Fruit fly (Drosophila melanogaster) whole organism, prepupa: ENCODE measurements around the gene mio.
A peak's percentile ranks its signal among the peaks of the same experiment; 100 is the strongest.

Experiments used
- Blimp-1 ChIP-seq: fragments of 200-800 bp; sonication (Bioruptor generic); optimal IDR thresholded peaks from 3 replicates; lab custom pipeline; 2017; ENCODE audit warnings: missing biosample characterization, missing genetic modification characterization, mild to moderate bottlenecking, moderate library complexity, missing genetic modification reagents
- CG10631 ChIP-seq: fragments of 200-800 bp; sonication (Bioruptor generic); optimal IDR thresholded peaks from 2 replicates; lab custom pipeline; 2016; ENCODE audit warnings: missing biosample characterization, missing genetic modification characterization
- CG10669 ChIP-seq: fragments of 200-800 bp; sonication (Bioruptor generic); optimal IDR thresholded peaks from 3 replicates; lab custom pipeline; 2018; ENCODE audit warnings: missing biosample characterization, mild to moderate bottlenecking, missing genetic modification characterization, moderate library complexity
- CG11294 ChIP-seq: fragments of 200-800 bp; sonication (Bioruptor generic); IDR thresholded peaks from 2 replicates; pipeline ENCODE4 v1.3.6; 2022; ENCODE audit warnings: missing biosample characterization, missing genetic modification characterization
- CG11762 ChIP-seq: fragments of 200-800 bp; sonication (Bioruptor generic); optimal IDR thresholded peaks from 3 replicates; lab custom pipeline; 2016; ENCODE audit warnings: missing biosample characterization, missing genetic modification characterization; ENCODE audit not compliant: insufficient read depth
- CG11902 ChIP-seq: fragments of 200-800 bp; sonication (Bioruptor generic); optimal IDR thresholded peaks from 3 replicates; lab custom pipeline; 2016; ENCODE audit warnings: missing biosample characterization, missing genetic modification characterization
- CG15336 ChIP-seq: fragments of 200-800 bp; sonication (Bioruptor generic); IDR thresholded peaks from 2 replicates; pipeline ENCODE4 v1.3.6; 2022; ENCODE audit warnings: missing biosample characterization, missing genetic modification characterization
- CG1621 ChIP-seq: fragments of 200-800 bp; sonication (Bioruptor generic); optimal IDR thresholded peaks from 3 replicates; lab custom pipeline; 2018; ENCODE audit warnings: missing biosample characterization, mild to moderate bottlenecking, missing genetic modification characterization
- CG16779 ChIP-seq: fragments of 200-800 bp; sonication (Bioruptor generic); optimal IDR thresholded peaks from 3 replicates; lab custom pipeline; 2017; ENCODE audit warnings: missing biosample characterization, mild to moderate bottlenecking, missing genetic modification characterization
- CG31627 ChIP-seq: fragments of 200-800 bp; sonication (Bioruptor generic); optimal IDR thresholded peaks from 3 replicates; lab custom pipeline; 2016; ENCODE audit warnings: missing biosample characterization, missing genetic modification characterization
- CG32006 ChIP-seq: fragments of 200-800 bp; sonication (Bioruptor generic); optimal IDR thresholded peaks from 3 replicates; lab custom pipeline; 2017; ENCODE audit warnings: missing biosample characterization, mild to moderate bottlenecking, missing genetic modification characterization
- CG34406 ChIP-seq: fragments of 200-800 bp; sonication (Bioruptor generic); optimal IDR thresholded peaks from 3 replicates; lab custom pipeline; 2016; ENCODE audit warnings: missing biosample characterization, missing genetic modification characterization
- CG3919 ChIP-seq: fragments of 200-800 bp; sonication (Bioruptor generic); optimal IDR thresholded peaks from 3 replicates; lab custom pipeline; 2016; ENCODE audit warnings: missing biosample characterization, missing genetic modification characterization
- CG6163 ChIP-seq: fragments of 200-800 bp; sonication (Bioruptor generic); IDR thresholded peaks from 3 replicates; pipeline ENCODE4 v1.3.6; 2022; ENCODE audit warnings: missing biosample characterization, missing genetic modification characterization
- CG6792 ChIP-seq: fragments of 200-800 bp; sonication (Bioruptor generic); optimal IDR thresholded peaks from 3 replicates; lab custom pipeline; 2016; ENCODE audit warnings: missing biosample characterization, missing genetic modification characterization
- CG6808 ChIP-seq: fragments of 200-800 bp; sonication (Bioruptor generic); optimal IDR thresholded peaks from 3 replicates; lab custom pipeline; 2017; ENCODE audit warnings: missing biosample characterization, missing genetic modification characterization, mild to moderate bottlenecking, moderate library complexity, missing genetic modification reagents
- CG8119 ChIP-seq: fragments of 200-800 bp; sonication (Bioruptor generic); IDR thresholded peaks from 3 replicates; pipeline ENCODE4 v1.3.6; 2022; ENCODE audit warnings: missing biosample characterization, missing genetic modification characterization
- CG8319 ChIP-seq: fragments of 200-800 bp; sonication (Bioruptor generic); optimal IDR thresholded peaks from 3 replicates; lab custom pipeline; 2016; ENCODE audit warnings: missing biosample characterization, missing genetic modification characterization
- Eip75B ChIP-seq: fragments of 200-800 bp; sonication (Bioruptor generic); optimal IDR thresholded peaks from 3 replicates; lab custom pipeline; 2016; ENCODE audit warnings: missing biosample characterization, missing genetic modification characterization
- Eip78C ChIP-seq: fragments of 200-800 bp; sonication (Bioruptor generic); peaks from one replicate; lab custom pipeline; 2016; ENCODE audit warnings: missing biosample characterization, missing genetic modification characterization
- Eip93F ChIP-seq: fragments of 200-800 bp; sonication (Bioruptor generic); optimal IDR thresholded peaks from 2 replicates; lab custom pipeline; 2016; ENCODE audit warnings: missing biosample characterization, mild to moderate bottlenecking, missing genetic modification characterization
- Ets21C ChIP-seq: fragments of 200-800 bp; sonication (Bioruptor generic); optimal IDR thresholded peaks from 3 replicates; lab custom pipeline; 2016; ENCODE audit warnings: missing biosample characterization, missing genetic modification characterization
- Ets96B ChIP-seq: fragments of 200-800 bp; optimal IDR thresholded peaks from 2 replicates; lab custom pipeline; 2019; ENCODE audit warnings: missing biosample characterization, mild to moderate bottlenecking, missing genetic modification characterization, moderate library complexity
- Gug ChIP-seq: fragments of 200-800 bp; sonication (Bioruptor generic); IDR thresholded peaks from 2 replicates; pipeline ENCODE4 v1.3.6; 2022; ENCODE audit warnings: missing biosample characterization, missing genetic modification characterization
- Hr38 ChIP-seq: sonication (Bioruptor generic); optimal IDR thresholded peaks from 2 replicates; lab custom pipeline; 2016; ENCODE audit warnings: missing biosample characterization, missing genetic modification characterization
- Hr39 ChIP-seq: fragments of 200-800 bp; sonication (Bioruptor generic); optimal IDR thresholded peaks from 2 replicates; lab custom pipeline; 2016; ENCODE audit warnings: missing biosample characterization, missing genetic modification characterization
- Met ChIP-seq: fragments of 200-800 bp; sonication (Bioruptor generic); optimal IDR thresholded peaks from 3 replicates; lab custom pipeline; 2016; ENCODE audit warnings: missing biosample characterization, missing genetic modification characterization
- Smox ChIP-seq: fragments of 200-800 bp; sonication (Bioruptor generic); optimal IDR thresholded peaks from 3 replicates; lab custom pipeline; 2016; ENCODE audit warnings: missing biosample characterization, missing genetic modification characterization
- Sox102F ChIP-seq: fragments of 200-800 bp; sonication (Bioruptor generic); optimal IDR thresholded peaks from 2 replicates; lab custom pipeline; 2016; ENCODE audit warnings: missing biosample characterization, mild to moderate bottlenecking, missing genetic modification characterization
- Sox15 ChIP-seq: fragments of 200-800 bp; sonication (Bioruptor generic); optimal IDR thresholded peaks from 3 replicates; lab custom pipeline; 2016; ENCODE audit warnings: missing biosample characterization, missing genetic modification characterization
- achi ChIP-seq: fragments of 200-800 bp; sonication (Bioruptor generic); optimal IDR thresholded peaks from 3 replicates; lab custom pipeline; 2016; ENCODE audit warnings: missing biosample characterization, missing genetic modification characterization
- acj6 ChIP-seq: fragments of 200-800 bp; sonication (Bioruptor generic); optimal IDR thresholded peaks from 3 replicates; lab custom pipeline; 2016; ENCODE audit warnings: missing biosample characterization, missing genetic modification characterization
- cyc ChIP-seq: fragments of 200-800 bp; sonication (Bioruptor generic); optimal IDR thresholded peaks from 3 replicates; lab custom pipeline; 2016; ENCODE audit warnings: missing biosample characterization, missing genetic modification characterization
- dac ChIP-seq: fragments of 200-800 bp; sonication (Bioruptor generic); optimal IDR thresholded peaks from 2 replicates; lab custom pipeline; 2017; ENCODE audit warnings: missing biosample characterization, mild to moderate bottlenecking, missing genetic modification characterization
- dsx ChIP-seq: fragments of 200-800 bp; optimal IDR thresholded peaks from 3 replicates; lab custom pipeline; 2019; ENCODE audit warnings: missing biosample characterization, mild to moderate bottlenecking, missing genetic modification characterization, moderate library complexity; ENCODE audit not compliant: poor library complexity, severe bottlenecking
- eg ChIP-seq: fragments of 200-800 bp; sonication (Bioruptor generic); IDR thresholded peaks from 3 replicates; pipeline ENCODE4 v1.3.6; 2022; ENCODE audit warnings: missing biosample characterization, missing genetic modification characterization
- fd59A ChIP-seq: fragments of 200-800 bp; sonication (Bioruptor generic); optimal IDR thresholded peaks from 2 replicates; lab custom pipeline; 2017; ENCODE audit warnings: missing biosample characterization, mild to moderate bottlenecking, missing genetic modification characterization, missing genetic modification reagents
- fd85E ChIP-seq: fragments of 200-800 bp; sonication (Bioruptor generic); optimal IDR thresholded peaks from 3 replicates; lab custom pipeline; 2016; ENCODE audit warnings: missing biosample characterization, missing genetic modification characterization
- fkh ChIP-seq: fragments of 200-800 bp; sonication (Bioruptor generic); optimal IDR thresholded peaks from 3 replicates; lab custom pipeline; 2017; ENCODE audit warnings: missing biosample characterization, mild to moderate bottlenecking, missing genetic modification characterization, moderate library complexity
- lz ChIP-seq: fragments of 200-800 bp; sonication (Bioruptor generic); optimal IDR thresholded peaks from 3 replicates; lab custom pipeline; 2016; ENCODE audit warnings: missing biosample characterization, missing genetic modification characterization
- net ChIP-seq: fragments of 200-800 bp; sonication (Bioruptor generic); optimal IDR thresholded peaks from 3 replicates; lab custom pipeline; 2016; ENCODE audit warnings: missing biosample characterization, missing genetic modification characterization
- pdm3 ChIP-seq: fragments of 200-800 bp; sonication (Bioruptor generic); optimal IDR thresholded peaks from 3 replicates; lab custom pipeline; 2016; ENCODE audit warnings: missing biosample characterization, missing genetic modification characterization
- salr ChIP-seq, 2 experiments: fragments of 200-800 bp; sonication (Bioruptor generic); optimal IDR thresholded peaks; 3 replicates each; lab custom pipeline; 2016 to 2018; ENCODE audit warnings: missing biosample characterization in 2 of 2, missing genetic modification characterization in 2 of 2, mild to moderate bottlenecking in 1 of 2
- spab ChIP-seq: fragments of 200-800 bp; sonication (Bioruptor generic); optimal IDR thresholded peaks from 2 replicates; lab custom pipeline; 2017; ENCODE audit warnings: missing biosample characterization, mild to moderate bottlenecking, missing genetic modification characterization, missing genetic modification reagents
- ss ChIP-seq, 2 experiments: fragments of 200-800 bp; sonication (Bioruptor generic); optimal IDR thresholded peaks; 2 replicates in 1 of 2; 3 replicates in 1 of 2; lab custom pipeline; 2017 to 2018; ENCODE audit warnings: mild to moderate bottlenecking in 2 of 2, missing biosample characterization in 2 of 2, missing genetic modification characterization in 2 of 2, moderate library complexity in 1 of 2
- svp ChIP-seq: fragments of 200-800 bp; sonication (Bioruptor generic); peaks from one replicate; lab custom pipeline; 2016; ENCODE audit warnings: missing biosample characterization, missing genetic modification characterization
- vri ChIP-seq: fragments of 200-800 bp; sonication (Bioruptor generic); optimal IDR thresholded peaks from 3 replicates; lab custom pipeline; 2016; ENCODE audit warnings: missing biosample characterization, mild to moderate bottlenecking, missing genetic modification characterization

The mio gene

dm6 chr2L:2181971-2182643 lies 35.0 kb upstream of the mio start (continued):
- TF ChIP-seq pdm3 (GFP tag; lab: Kevin White, UChicago) (no peak), dac (no peak), Ets96B (tag; lab: Kevin White, UChicago) (no peak), Sox15 (no peak), achi (GFP tag; lab: Kevin White, UChicago) (no peak), CG3919 (GFP tag; lab: Kevin White, UChicago) (no peak), spab (GFP tag; lab: Kevin White, UChicago) (no peak), CG6163 (GFP tag; lab: Robert Waterston, UW) (no peak), CG15336 (GFP tag; lab: Robert Waterston, UW) (no peak), fd59A (GFP tag; lab: Kevin White, UChicago) (no peak), ss (GFP tag; optimal IDR thresholded peaks at IDR 0.05; lab: Kevin White, UChicago) (peak in 1 of 2 experiments; percentile 60), Eip75B (GFP tag; lab: Kevin White, UChicago) (peak; percentile 9), vri (peak; percentile 20), CG34406 (GFP tag; lab: Kevin White, UChicago) (no peak), CG8319 (GFP tag; lab: Kevin White, UChicago) (no peak), Sox102F (no peak), CG11294 (GFP tag; lab: Robert Waterston, UW) (no peak), CG11762 (GFP tag; lab: Kevin White, UChicago) (no peak), CG6808 (GFP tag; lab: Kevin White, UChicago) (no peak), lz (GFP tag; lab: Kevin White, UChicago) (peak; percentile 6), Smox (peak; percentile 11), CG31627 (GFP tag; lab: Kevin White, UChicago) (peak; percentile 21), Ets21C (GFP tag; lab: Kevin White, UChicago) (peak; percentile 11), Hr39 (GFP tag; lab: Kevin White, UChicago) (peak; percentile 8), CG32006 (GFP tag; lab: Kevin White, UChicago) (no peak), salr (GFP tag; optimal IDR thresholded peaks at IDR 0.05; lab: Kevin White, UChicago) (no peak), CG11902 (GFP tag; lab: Kevin White, UChicago) (no peak), Blimp-1 (GFP tag; lab: Kevin White, UChicago) (no peak), CG16779 (tag; lab: Kevin White, UChicago) (no peak), CG8119 (no peak), CG10669 (GFP tag; lab: Kevin White, UChicago) (no peak)

- TF ChIP-seq lz (GFP tag; lab: Kevin White, UChicago) (no peak), CG11762 (GFP tag; lab: Kevin White, UChicago) (peak; percentile 23), fd85E (no peak), Eip78C (peak; percentile 86), CG10669 (GFP tag; lab: Kevin White, UChicago) (peak; percentile 80), dsx (peak; percentile 76), CG3919 (GFP tag; lab: Kevin White, UChicago) (peak; percentile 75), CG10631 (GFP tag; lab: Kevin White, UChicago) (peak; percentile 72), Hr38 (GFP tag; lab: Kevin White, UChicago) (no peak), Met (no peak), salr (GFP tag; optimal IDR thresholded peaks at IDR 0.05; lab: Kevin White, UChicago) (peak; percentile 61 to 76), Gug (GFP tag; lab: Robert Waterston, UW) (peak; percentile 17; the same call in 1 of the 2 replicates), svp (GFP tag; lab: Kevin White, UChicago) (no peak), eg (GFP tag; lab: Robert Waterston, UW) (peak; percentile 48; the same call in 2 of the 3 replicates), pdm3 (GFP tag; lab: Kevin White, UChicago) (peak; percentile 58), cyc (no peak), CG31627 (GFP tag; lab: Kevin White, UChicago) (no peak), Ets96B (tag; lab: Kevin White, UChicago) (peak; percentile 82), fkh (GFP tag; lab: Kevin White, UChicago) (no peak), CG1621 (peak; percentile 83), acj6 (GFP tag; lab: Kevin White, UChicago) (peak; percentile 59), Eip93F (no peak), CG6792 (GFP tag; lab: Kevin White, UChicago) (peak; percentile 42), CG34406 (GFP tag; lab: Kevin White, UChicago) (peak; percentile 0), net (GFP tag; lab: Kevin White, UChicago) (peak; percentile 37), CG6808 (GFP tag; lab: Kevin White, UChicago) (peak; percentile 81), CG8119 (peak; percentile 62), CG16779 (tag; lab: Kevin White, UChicago) (peak; percentile 64), CG15336 (GFP tag; lab: Robert Waterston, UW) (peak; percentile 66)
Measured at dm6 chr2L:2182735-2183340, 34.3 kb upstream of the mio start.
